Fruit fly (Drosophila melanogaster): Measurements from ENCODE around the gene CG14102.

DNA sequence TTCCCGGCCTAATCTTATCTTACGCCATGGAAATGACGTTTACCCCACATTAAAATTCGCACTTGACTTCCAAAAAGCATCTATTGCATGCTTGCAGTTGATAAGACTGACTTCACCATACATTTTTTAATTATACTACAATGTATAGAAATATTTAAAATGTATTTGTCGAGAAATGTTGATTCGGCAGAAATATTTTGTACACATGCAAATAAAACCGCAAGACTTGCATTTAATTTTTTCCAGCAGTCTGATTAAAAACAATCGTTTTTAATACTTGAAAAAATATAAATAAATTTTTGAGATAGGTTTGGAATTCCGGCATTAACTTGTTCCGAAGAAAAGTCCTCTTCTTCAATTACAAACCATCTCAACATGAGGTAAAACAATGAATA lies 44.8 kb upstream of the CG14102 start:
- TF ChIP-seq psq (GFP tag; optimal IDR thresholded peaks at IDR 0.05) (no peak), dmrt93B (GFP tag; optimal IDR thresholded peaks at IDR 0.05) (no peak), Hnf4 (GFP tag; optimal IDR thresholded peaks at IDR 0.05) (no peak), CG9705 (GFP tag; optimal IDR thresholded peaks at IDR 0.05) (no peak), foxo (GFP tag; optimal IDR thresholded peaks at IDR 0.05) (no peak), OdsH (GFP tag; optimal IDR thresholded peaks at IDR 0.05) (no peak), Dfd (GFP tag; optimal IDR thresholded peaks at IDR 0.05) (no peak), CG32264 (GFP tag; optimal IDR thresholded peaks at IDR 0.05) (no peak), tai (GFP tag; optimal IDR thresholded peaks at IDR 0.05) (no peak)
